Fruit fly (Drosophila melanogaster) whole organism, embryonic: ENCODE measurements around the gene Ppat-Dpck.

Experiments used
- Bteb2 ChIP-seq: fragments of 200-800 bp; sonication (Bioruptor generic); optimal IDR thresholded peaks from 2 replicates; lab custom pipeline; 2016; ENCODE audit warnings: missing biosample characterization, missing genetic modification characterization
- CG10147 ChIP-seq: fragments of 200-800 bp; sonication (Bioruptor generic); optimal IDR thresholded peaks from 2 replicates; lab custom pipeline; 2019; ENCODE audit warnings: missing biosample characterization, mild to moderate bottlenecking, missing genetic modification characterization, moderate library complexity
- CG11093 ChIP-seq: fragments of 200-800 bp; sonication (Bioruptor generic); IDR thresholded peaks from 3 replicates; pipeline ENCODE4 v1.3.6; 2022; ENCODE audit warnings: missing biosample characterization, missing genetic modification characterization
- CG11504 ChIP-seq: fragments of 200-800 bp; sonication (Bioruptor generic); optimal IDR thresholded peaks from 3 replicates; lab custom pipeline; 2019; ENCODE audit warnings: missing biosample characterization, mild to moderate bottlenecking, missing genetic modification characterization, moderate library complexity
- CG12155 ChIP-seq: fragments of 200-800 bp; sonication (Bioruptor generic); optimal IDR thresholded peaks from 3 replicates; lab custom pipeline; 2016; ENCODE audit warnings: missing biosample characterization, missing genetic modification characterization
- CG12391 ChIP-seq: fragments of 200-800 bp; sonication (Bioruptor generic); optimal IDR thresholded peaks from 3 replicates; lab custom pipeline; 2018; ENCODE audit warnings: missing biosample characterization, mild to moderate bottlenecking, missing genetic modification characterization, moderate library complexity
- CG13624 ChIP-seq: fragments of 200-800 bp; sonication (Bioruptor generic); optimal IDR thresholded peaks from 2 replicates; lab custom pipeline; 2016; ENCODE audit warnings: missing biosample characterization, missing genetic modification characterization
- CG13775 ChIP-seq: fragments of 200-800 bp; sonication (Bioruptor generic); optimal IDR thresholded peaks from 3 replicates; lab custom pipeline; 2017; ENCODE audit warnings: missing biosample characterization, mild to moderate bottlenecking, missing genetic modification characterization
- CG15514 ChIP-seq: fragments of 200-800 bp; sonication (Bioruptor generic); optimal IDR thresholded peaks from 3 replicates; lab custom pipeline; 2017; ENCODE audit warnings: missing biosample characterization, missing genetic modification characterization, mild to moderate bottlenecking, moderate library complexity, missing genetic modification reagents
- CG1792 ChIP-seq: fragments of 200-800 bp; sonication (Bioruptor generic); optimal IDR thresholded peaks from 2 replicates; lab custom pipeline; 2016; ENCODE audit warnings: missing biosample characterization, missing genetic modification characterization
- CG18599 ChIP-seq: fragments of 200-800 bp; sonication (Bioruptor generic); optimal IDR thresholded peaks from 3 replicates; lab custom pipeline; 2017; ENCODE audit warnings: missing biosample characterization, missing genetic modification characterization, mild to moderate bottlenecking, moderate library complexity, missing genetic modification reagents
- CG2712 ChIP-seq: fragments of 200-800 bp; optimal IDR thresholded peaks from 3 replicates; lab custom pipeline; 2019; ENCODE audit warnings: missing biosample characterization, mild to moderate bottlenecking, missing genetic modification characterization, moderate library complexity
- CG30403 ChIP-seq: fragments of 200-800 bp; sonication (Bioruptor generic); optimal IDR thresholded peaks from 3 replicates; lab custom pipeline; 2016; ENCODE audit warnings: missing biosample characterization, missing genetic modification characterization
- CG3995 ChIP-seq: fragments of 200-800 bp; sonication (Bioruptor generic); optimal IDR thresholded peaks from 3 replicates; lab custom pipeline; 2016; ENCODE audit warnings: missing biosample characterization, missing genetic modification characterization
- CG4424 ChIP-seq: fragments of 200-800 bp; sonication (Bioruptor generic); optimal IDR thresholded peaks from 3 replicates; lab custom pipeline; 2016; ENCODE audit warnings: missing biosample characterization, missing genetic modification characterization
- CG4707 ChIP-seq: fragments of 200-800 bp; sonication (Bioruptor generic); optimal IDR thresholded peaks from 2 replicates; lab custom pipeline; 2018; ENCODE audit warnings: missing biosample characterization, mild to moderate bottlenecking, missing genetic modification characterization, moderate library complexity
- CG6765 ChIP-seq: fragments of 200-800 bp; sonication (Bioruptor generic); optimal IDR thresholded peaks from 3 replicates; lab custom pipeline; 2017; ENCODE audit warnings: missing biosample characterization, mild to moderate bottlenecking, missing genetic modification characterization
- CG6854 ChIP-seq: fragments of 200-800 bp; sonication (Bioruptor generic); optimal IDR thresholded peaks from 3 replicates; lab custom pipeline; 2017; ENCODE audit warnings: missing biosample characterization, mild to moderate bottlenecking, missing genetic modification characterization
- CG7271 ChIP-seq: fragments of 200-800 bp; sonication (Bioruptor generic); optimal IDR thresholded peaks from 2 replicates; lab custom pipeline; 2018; ENCODE audit warnings: missing biosample characterization, mild to moderate bottlenecking, missing genetic modification characterization, moderate library complexity
- CG7745 ChIP-seq: fragments of 200-800 bp; sonication (Bioruptor generic); optimal IDR thresholded peaks from 2 replicates; lab custom pipeline; 2018; ENCODE audit warnings: missing biosample characterization, mild to moderate bottlenecking, missing genetic modification characterization, moderate library complexity
- CG8290 ChIP-seq, 3 experiments: fragments of 200-800 bp; sonication (Bioruptor generic); optimal IDR thresholded peaks; 2 replicates each; lab custom pipeline; 2016 to 2019; ENCODE audit warnings: missing biosample characterization in 3 of 3, missing genetic modification characterization in 3 of 3, mild to moderate bottlenecking in 2 of 3, moderate library complexity in 1 of 3
- CHES-1-like ChIP-seq: fragments of 200-800 bp; sonication (Bioruptor generic); optimal IDR thresholded peaks from 2 replicates; lab custom pipeline; 2016; ENCODE audit warnings: missing biosample characterization, missing genetic modification characterization
- Camta ChIP-seq: fragments of 200-800 bp; sonication (Bioruptor generic); optimal IDR thresholded peaks from 2 replicates; lab custom pipeline; 2016; ENCODE audit warnings: missing biosample characterization, missing genetic modification characterization
- CrebB ChIP-seq: fragments of 200-800 bp; sonication (Bioruptor generic); optimal IDR thresholded peaks from 3 replicates; lab custom pipeline; 2018; ENCODE audit warnings: missing biosample characterization, mild to moderate bottlenecking, missing genetic modification characterization
- Dbx ChIP-seq: fragments of 200-800 bp; sonication (Bioruptor generic); IDR thresholded peaks from 3 replicates; pipeline ENCODE4 v1.3.6; 2022; ENCODE audit warnings: missing biosample characterization, missing genetic modification characterization
- E2f2 ChIP-seq: fragments of 200-800 bp; sonication (Bioruptor generic); IDR thresholded peaks from 2 replicates; pipeline ENCODE4 v1.3.6; 2022; ENCODE audit warnings: missing biosample characterization, missing genetic modification characterization
- ERR ChIP-seq: fragments of 200-800 bp; sonication (Bioruptor generic); optimal IDR thresholded peaks from 2 replicates; lab custom pipeline; 2016; ENCODE audit warnings: missing biosample characterization, missing genetic modification characterization
- Eip74EF ChIP-seq, 2 experiments: fragments of 200-800 bp in 1 of 2; fragments of >200 bp in 1 of 2; sonication (Bioruptor generic) in 1 of 2; optimal IDR thresholded peaks; 2 replicates each; lab custom pipeline; 2017 to 2019; ENCODE audit warnings: missing biosample characterization in 2 of 2, missing genetic modification characterization in 2 of 2, mild to moderate bottlenecking in 1 of 2, moderate library complexity in 1 of 2
- Fer3 ChIP-seq: fragments of 200-800 bp; sonication (Bioruptor generic); optimal IDR thresholded peaks from 2 replicates; lab custom pipeline; 2018; ENCODE audit warnings: missing biosample characterization, mild to moderate bottlenecking, missing genetic modification characterization, moderate library complexity
- HHEX ChIP-seq: fragments of 200-800 bp; sonication (Bioruptor generic); optimal IDR thresholded peaks from 3 replicates; lab custom pipeline; 2017; ENCODE audit warnings: missing biosample characterization, mild to moderate bottlenecking, missing genetic modification characterization, missing genetic modification reagents
- HLH54F ChIP-seq: fragments of 200-800 bp; sonication (Bioruptor generic); optimal IDR thresholded peaks from 3 replicates; lab custom pipeline; 2016; ENCODE audit warnings: missing biosample characterization, missing genetic modification characterization
- HmgZ ChIP-seq: fragments of 200-800 bp; sonication (Bioruptor generic); optimal IDR thresholded peaks from 2 replicates; lab custom pipeline; 2018; ENCODE audit warnings: missing biosample characterization, mild to moderate bottlenecking, missing genetic modification characterization
- NfI ChIP-seq: fragments of 200-800 bp; sonication (Bioruptor generic); optimal IDR thresholded peaks from 3 replicates; lab custom pipeline; 2018; ENCODE audit warnings: missing biosample characterization, mild to moderate bottlenecking, missing genetic modification characterization, moderate library complexity
- Optix ChIP-seq: fragments of 200-800 bp; sonication (Bioruptor generic); IDR thresholded peaks from 3 replicates; pipeline ENCODE4 v1.3.6; 2022; ENCODE audit warnings: missing biosample characterization, missing genetic modification characterization
- Rfx ChIP-seq: fragments of 200-800 bp; sonication (Bioruptor generic); IDR thresholded peaks from 2 replicates; pipeline ENCODE4 v1.3.6; 2022; ENCODE audit warnings: missing biosample characterization, missing genetic modification characterization
- Six4 ChIP-seq: fragments of 200-800 bp; sonication (Bioruptor generic); optimal IDR thresholded peaks from 2 replicates; lab custom pipeline; 2016; ENCODE audit warnings: missing biosample characterization, missing genetic modification characterization
- az2 ChIP-seq: fragments of 200-800 bp; sonication (Bioruptor generic); optimal IDR thresholded peaks from 3 replicates; lab custom pipeline; 2016; ENCODE audit warnings: missing biosample characterization, missing genetic modification characterization
- crp ChIP-seq, 2 experiments: fragments of 200-800 bp; sonication (Bioruptor generic); optimal IDR thresholded peaks; 2 replicates in 1 of 2; 3 replicates in 1 of 2; lab custom pipeline; 2017; ENCODE audit warnings: missing biosample characterization in 2 of 2, missing genetic modification characterization in 2 of 2, mild to moderate bottlenecking in 1 of 2, moderate library complexity in 1 of 2
- esg ChIP-seq: fragments of 200-800 bp; sonication (Bioruptor generic); conservative IDR thresholded peaks from 2 replicates; pipeline ENCODE4 v1.3.6; 2022; ENCODE audit warnings: missing biosample characterization, missing genetic modification characterization
- gfzf ChIP-seq: fragments of 200-800 bp; sonication (Bioruptor generic); optimal IDR thresholded peaks from 2 replicates; lab custom pipeline; 2016; ENCODE audit warnings: missing biosample characterization, mild to moderate bottlenecking, missing genetic modification characterization, moderate library complexity
- grn ChIP-seq: fragments of 200-800 bp; sonication (Bioruptor generic); optimal IDR thresholded peaks from 3 replicates; lab custom pipeline; 2017; ENCODE audit warnings: missing biosample characterization, missing genetic modification characterization
- inv ChIP-seq: fragments of 200-800 bp; sonication (Bioruptor generic); IDR thresholded peaks from 2 replicates; pipeline ENCODE4 v1.3.6; 2022; ENCODE audit warnings: missing biosample characterization, missing genetic modification characterization; ENCODE audit not compliant: partially characterized antibody
- mam ChIP-seq: fragments of 200-800 bp; sonication (Bioruptor generic); optimal IDR thresholded peaks from 3 replicates; lab custom pipeline; 2016; ENCODE audit warnings: missing biosample characterization, missing genetic modification characterization
- sob ChIP-seq: fragments of 200-800 bp; sonication (Bioruptor generic); IDR thresholded peaks from 2 replicates; pipeline ENCODE4 v1.3.6; 2022; ENCODE audit warnings: missing biosample characterization, missing genetic modification characterization
- stwl ChIP-seq: fragments of 200-800 bp; sonication (Bioruptor generic); optimal IDR thresholded peaks from 3 replicates; lab custom pipeline; 2018; ENCODE audit warnings: missing biosample characterization, mild to moderate bottlenecking, missing genetic modification characterization, moderate library complexity
- tin ChIP-seq: fragments of 200-800 bp; sonication (Bioruptor generic); optimal IDR thresholded peaks from 3 replicates; lab custom pipeline; 2016; ENCODE audit warnings: missing biosample characterization, missing genetic modification characterization
- trem ChIP-seq: fragments of 200-800 bp; optimal IDR thresholded peaks from 3 replicates; lab custom pipeline; 2019; ENCODE audit warnings: missing biosample characterization, mild to moderate bottlenecking, missing genetic modification characterization, moderate library complexity
- ttk ChIP-seq: fragments of 200-800 bp; sonication (Bioruptor generic); IDR thresholded peaks from 2 replicates; pipeline ENCODE4 v2.1.2; 2022; ENCODE audit warnings: missing biosample characterization, missing genetic modification characterization
- unc-4 ChIP-seq: fragments of 200-800 bp; sonication (Bioruptor generic); IDR thresholded peaks from 2 replicates; pipeline ENCODE4 v1.3.6; 2022; ENCODE audit warnings: missing biosample characterization, missing genetic modification characterization; ENCODE audit not compliant: partially characterized antibody
- yki ChIP-seq: fragments of >200 bp; optimal IDR thresholded peaks from 3 replicates; lab custom pipeline; 2018

Ppat-Dpck gene

dm6 chr3L:5789663-5790062 is 21.1 kb upstream of the Ppat-Dpck start (continued):
- TF ChIP-seq CG30403 (GFP tag; lab: Kevin White, UChicago) (peak; percentile 47), yki (lab: Kevin White, UChicago) (no peak), CG7271 (no peak), CG4707 (no peak), Bteb2 (GFP tag; lab: Kevin White, UChicago) (peak; percentile 13), CG13775 (GFP tag; lab: Kevin White, UChicago) (no peak), gfzf (GFP tag; lab: Kevin White, UChicago) (peak; percentile 32), CG11093 (GFP tag; lab: Robert Waterston, UW) (no peak), E2f2 (GFP tag; lab: Robert Waterston, UW) (peak; percentile 95), HmgZ (tag; lab: Kevin White, UChicago) (peak; percentile 57), mam (GFP tag; lab: Kevin White, UChicago) (peak; percentile 39), HHEX (no peak), Six4 (no peak), esg (GFP tag; lab: Robert Waterston, UW) (peak; percentile 34; the same call in 1 of the 2 replicates), CG6854 (GFP tag; lab: Kevin White, UChicago) (no peak), Camta (GFP tag; lab: Kevin White, UChicago) (peak; percentile 25), CG1792 (GFP tag; lab: Kevin White, UChicago) (peak; percentile 44), ERR (peak; percentile 33), sob (GFP tag; lab: Robert Waterston, UW) (peak; percentile 6; the same call in 1 of the 2 replicates), tin (peak; percentile 35), NfI (GFP tag; lab: Kevin White, UChicago) (peak; percentile 6), CG10147 (GFP tag; lab: Kevin White, UChicago) (peak; percentile 51), CG15514 (GFP tag; lab: Kevin White, UChicago) (peak; percentile 79), CG13624 (GFP tag; lab: Kevin White, UChicago) (peak; percentile 65), CHES-1-like (no peak), Eip74EF (GFP tag; optimal IDR thresholded peaks at IDR 0.05; lab: Kevin White, UChicago) (no peak), trem (peak; percentile 98), crp (GFP tag; optimal IDR thresholded peaks at IDR 0.05; lab: Kevin White, UChicago) (no peak), CG7745 (no peak), stwl (tag; lab: Kevin White, UChicago) (peak; percentile 7), unc-4 (GFP tag; lab: Robert Waterston, UW) (0 out of 2 replicates have a peak, but pooled peaks have one; percentile 26), CG6765 (GFP tag; lab: Kevin White, UChicago) (peak; percentile 51), CG8290 (GFP tag; optimal IDR thresholded peaks at IDR 0.05; lab: Kevin White, UChicago) (no peak), CG8290 (tag; optimal IDR thresholded peaks at IDR 0.05; lab: Kevin White, UChicago) (peak in 1 of 2 experiments; percentile 62), Optix (GFP tag; lab: Robert Waterston, UW) (no peak), ttk (GFP tag; lab: Robert Waterston, UW) (no peak), grn (GFP tag; lab: Kevin White, UChicago) (peak; percentile 100), Dbx (GFP tag; lab: Robert Waterston, UW) (0 out of 3 replicates have a peak, but pooled peaks have one; percentile 31), CG12391 (tag; lab: Kevin White, UChicago) (peak; percentile 47), CG11504 (tag; lab: Kevin White, UChicago) (no peak), az2 (peak; percentile 32), CrebB (no peak), CG3995 (GFP tag; lab: Kevin White, UChicago) (peak; percentile 96), CG4424 (no peak), HLH54F (peak; percentile 25), CG2712 (tag; lab: Kevin White, UChicago) (peak; percentile 52), Fer3 (tag; lab: Kevin White, UChicago) (peak; percentile 19), Rfx (GFP tag; lab: Robert Waterston, UW) (peak; percentile 36), CG18599 (GFP tag; lab: Kevin White, UChicago) (peak; percentile 58), CG12155 (GFP tag; lab: Kevin White, UChicago) (peak; percentile 17), inv (GFP tag; lab: Robert Waterston, UW) (no peak)
